Worm (Caenorhabditis elegans) whole organism, early embryonic: ENCODE data around the gene ZK1055.7.

Experiments used
- ama-1 ChIP-seq: fragments of 150-350 bp; optimal IDR thresholded peaks from 2 replicates; lab custom pipeline; 2014
- pes-1 ChIP-seq: fragments of 200-800 bp; sonication (Bioruptor generic); IDR thresholded peaks from 2 replicates; pipeline ENCODE4 v1.3.6; 2022; ENCODE audit warnings: missing genetic modification reagents, missing genetic modification characterization, missing compliant biosample characterization
- sea-1 ChIP-seq: fragments of 200-800 bp; sonication (Bioruptor generic); conservative IDR thresholded peaks from 2 replicates; pipeline ENCODE4 v1.3.6; 2022; ENCODE audit warnings: missing genetic modification characterization, missing compliant biosample characterization

DNA sequence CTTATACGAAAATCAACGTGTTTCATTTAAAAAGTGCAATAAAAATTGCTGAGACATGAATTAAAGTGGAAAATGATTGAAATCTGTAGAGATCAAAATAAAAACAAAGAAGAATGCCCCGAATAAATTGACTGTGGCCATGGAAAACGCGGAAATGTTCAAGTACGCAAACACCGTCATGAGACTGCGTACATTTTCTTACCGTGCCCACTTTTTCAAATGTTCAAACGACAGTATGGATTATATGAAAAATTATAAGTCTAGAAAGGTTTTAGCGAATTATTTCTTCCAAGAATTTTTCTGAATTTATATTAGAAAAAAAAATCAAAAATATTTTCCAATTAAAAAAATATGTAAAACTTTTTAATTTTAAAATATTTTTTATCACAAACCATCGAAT lies 6.3 kb upstream of the ZK1055.7 start:
- TF ChIP-seq sea-1 (no peak), ama-1 (lab: Kevin White, UChicago) (no peak), pes-1 (no peak)
